Worm (Caenorhabditis elegans) whole organism, L4 larva: ENCODE data around the gene btb-5.

Source experiments
- F10B5.3 ChIP-seq: sonication (generic microtip); optimal IDR thresholded peaks from 2 replicates; lab custom pipeline; 2016; ENCODE audit warnings: mild to moderate bottlenecking, missing genetic modification characterization, missing compliant biosample characterization
- F44E2.7 ChIP-seq: fragments of 200-800 bp; sonication (Bioruptor generic); IDR thresholded peaks from 2 replicates; pipeline ENCODE4 v2.1.2; 2022; ENCODE audit warnings: missing genetic modification characterization, missing compliant biosample characterization
- F49E8.2 ChIP-seq: sonication (generic microtip); optimal IDR thresholded peaks from 2 replicates; lab custom pipeline; 2016; ENCODE audit warnings: missing compliant biosample characterization, mild to moderate bottlenecking, missing genetic modification characterization, borderline replicate concordance
- R02D3.7 ChIP-seq: fragments of 150-350 bp; sonication (generic microtip); optimal IDR thresholded peaks from 3 replicates; lab custom pipeline; 2014; ENCODE audit warnings: missing biosample characterization, missing genetic modification characterization
- T20F7.1 ChIP-seq: fragments of 200-800 bp; sonication (Bioruptor generic); optimal IDR thresholded peaks from 2 replicates; lab custom pipeline; 2018; ENCODE audit warnings: mild to moderate bottlenecking, missing genetic modification characterization, missing compliant biosample characterization
- Y5F2A.4 ChIP-seq: fragments of 200-800 bp; sonication (Bioruptor generic); optimal IDR thresholded peaks from 2 replicates; lab custom pipeline; 2018; ENCODE audit warnings: mild to moderate bottlenecking, missing genetic modification characterization, missing compliant biosample characterization
- Y75B8A.6 ChIP-seq: fragments of 200-800 bp; sonication (Bioruptor generic); IDR thresholded peaks from 2 replicates; pipeline ENCODE4 v1.3.6; 2022; ENCODE audit warnings: missing genetic modification reagents, missing genetic modification characterization, missing compliant biosample characterization
- aha-1 ChIP-seq: fragments of 150-350 bp; peaks from one replicate; lab custom pipeline; 2014; ENCODE audit warnings: missing biosample characterization, missing genetic modification characterization
- ama-1 ChIP-seq: fragments of 150-350 bp; optimal IDR thresholded peaks from 2 replicates; lab custom pipeline; 2014; ENCODE audit warnings: inconsistent platforms, mixed read lengths
- attf-4 ChIP-seq: sonication (generic microtip); optimal IDR thresholded peaks from 3 replicates; lab custom pipeline; 2017; ENCODE audit warnings: missing biosample characterization, missing genetic modification characterization
- ceh-20 ChIP-seq: fragments of 200-800 bp; sonication (Bioruptor generic); IDR thresholded peaks from 2 replicates; pipeline ENCODE4 v1.3.6; 2022; ENCODE audit warnings: missing genetic modification reagents, missing genetic modification characterization, missing compliant biosample characterization
- ceh-28 ChIP-seq: fragments of 150-350 bp; optimal IDR thresholded peaks from 2 replicates; lab custom pipeline; 2014; ENCODE audit warnings: missing biosample characterization, missing genetic modification reagents, missing genetic modification characterization
- ceh-32 ChIP-seq: sonication (generic microtip); optimal IDR thresholded peaks from 2 replicates; lab custom pipeline; 2016; ENCODE audit warnings: mild to moderate bottlenecking, missing genetic modification characterization, missing compliant biosample characterization; ENCODE audit not compliant: poor library complexity
- ceh-44 ChIP-seq: fragments of 200-800 bp; sonication (Bioruptor generic); IDR thresholded peaks from 2 replicates; pipeline ENCODE4 v1.3.6; 2022; ENCODE audit warnings: missing genetic modification reagents, missing genetic modification characterization, missing compliant biosample characterization
- ceh-82 ChIP-seq: sonication (generic microtip); optimal IDR thresholded peaks from 2 replicates; lab custom pipeline; 2017; ENCODE audit warnings: missing biosample characterization, missing genetic modification characterization
- cey-2 ChIP-seq: sonication (generic microtip); optimal IDR thresholded peaks from 3 replicates; lab custom pipeline; 2017; ENCODE audit warnings: missing genetic modification characterization, mild to moderate bottlenecking, missing compliant biosample characterization, antibody characterized with exemption, borderline replicate concordance; ENCODE audit not compliant: insufficient read depth
- ctbp-1 ChIP-seq: fragments of 200-800 bp; sonication (Bioruptor generic); IDR thresholded peaks from 2 replicates; pipeline ENCODE4 v1.3.6; 2022; ENCODE audit warnings: missing genetic modification reagents, missing genetic modification characterization, missing compliant biosample characterization
- egl-43 ChIP-seq: fragments of 200-800 bp; sonication (Bioruptor generic); IDR thresholded peaks from 2 replicates; pipeline ENCODE4 v1.3.6; 2022; ENCODE audit warnings: missing genetic modification reagents, missing genetic modification characterization, missing compliant biosample characterization
- fkh-10 ChIP-seq: fragments of 150-350 bp; optimal IDR thresholded peaks from 2 replicates; lab custom pipeline; 2014; ENCODE audit warnings: missing biosample characterization, missing genetic modification reagents, missing genetic modification characterization
- hif-1 ChIP-seq, 2 experiments: sonication (generic microtip); optimal IDR thresholded peaks; 2 replicates each; lab custom pipeline; 2016 to 2017; ENCODE audit warnings: missing compliant biosample characterization in 2 of 2, missing genetic modification characterization in 2 of 2, missing genetic modification reagents in 2 of 2, missing genotype in 2 of 2, mild to moderate bottlenecking in 1 of 2
- hlh-11 ChIP-seq: fragments of 200-800 bp; sonication (Bioruptor generic); optimal IDR thresholded peaks from 2 replicates; lab custom pipeline; 2018; ENCODE audit warnings: mild to moderate bottlenecking, missing genetic modification characterization, missing compliant biosample characterization
- hlh-30 ChIP-seq: sonication (generic microtip); optimal IDR thresholded peaks from 2 replicates; lab custom pipeline; 2017; ENCODE audit warnings: antibody characterized with exemption, mild to moderate bottlenecking, missing genetic modification characterization, missing compliant biosample characterization; ENCODE audit not compliant: insufficient read depth
- hmg-1.1 ChIP-seq: fragments of 200-800 bp; sonication (Bioruptor generic); IDR thresholded peaks from 2 replicates; pipeline ENCODE4 v1.3.6; 2022; ENCODE audit warnings: missing genetic modification reagents, missing genetic modification characterization, missing compliant biosample characterization
- jun-1 ChIP-seq: fragments of 150-350 bp; optimal IDR thresholded peaks from 2 replicates; lab custom pipeline; 2014; ENCODE audit warnings: missing biosample characterization, missing genetic modification reagents, missing genetic modification characterization
- lim-7 ChIP-seq: fragments of 200-800 bp; sonication (Bioruptor generic); IDR thresholded peaks from 2 replicates; pipeline ENCODE4 v1.3.6; 2022; ENCODE audit warnings: missing genetic modification characterization, missing compliant biosample characterization
- lin-15B ChIP-seq: fragments of 150-350 bp; sonication (generic microtip); optimal IDR thresholded peaks from 3 replicates; lab custom pipeline; 2014; ENCODE audit warnings: missing biosample characterization, missing genetic modification characterization
- lir-3 ChIP-seq: sonication (generic microtip); optimal IDR thresholded peaks from 2 replicates; lab custom pipeline; 2016; ENCODE audit warnings: mild to moderate bottlenecking, missing genetic modification characterization, missing compliant biosample characterization
- lsy-2 ChIP-seq, 2 experiments: fragments of 150-350 bp in 1 of 2; sonication (generic microtip) in 1 of 2; optimal IDR thresholded peaks; 2 replicates each; lab custom pipeline; 2014 to 2017; ENCODE audit warnings: missing biosample characterization in 2 of 2, missing genetic modification characterization in 2 of 2
- mdl-1 ChIP-seq, 2 experiments: fragments of 150-350 bp in 1 of 2; sonication (generic microtip) in 1 of 2; optimal IDR thresholded peaks; 2 replicates each; lab custom pipeline; 2014 to 2017; ENCODE audit warnings: missing biosample characterization in 2 of 2, missing genetic modification characterization in 2 of 2
- mdt-29 ChIP-seq: fragments of 200-800 bp; sonication (Bioruptor generic); IDR thresholded peaks from 2 replicates; pipeline ENCODE4 v1.3.6; 2022; ENCODE audit warnings: missing genetic modification reagents, missing genetic modification characterization, missing compliant biosample characterization
- mes-2 ChIP-seq: sonication (generic microtip); optimal IDR thresholded peaks from 2 replicates; lab custom pipeline; 2016; ENCODE audit warnings: missing genotype, mild to moderate bottlenecking, missing genetic modification characterization, missing compliant biosample characterization; ENCODE audit not compliant: poor library complexity, severe bottlenecking
- mxl-3 ChIP-seq: fragments of 200-800 bp; sonication (Bioruptor generic); optimal IDR thresholded peaks from 2 replicates; lab custom pipeline; 2018; ENCODE audit warnings: mild to moderate bottlenecking, missing genetic modification characterization, missing compliant biosample characterization
- nhr-102 ChIP-seq: sonication (generic microtip); optimal IDR thresholded peaks from 2 replicates; lab custom pipeline; 2016; ENCODE audit warnings: mild to moderate bottlenecking, missing genetic modification characterization, moderate library complexity, missing compliant biosample characterization
- nhr-11 ChIP-seq: fragments of 150-350 bp; optimal IDR thresholded peaks from 2 replicates; lab custom pipeline; 2014; ENCODE audit warnings: missing biosample characterization, missing genetic modification characterization
- nhr-25 ChIP-seq: sonication (generic microtip); optimal IDR thresholded peaks from 2 replicates; lab custom pipeline; 2017; ENCODE audit warnings: missing genetic modification characterization, mild to moderate bottlenecking, missing compliant biosample characterization, antibody characterized with exemption, moderate library complexity, borderline replicate concordance; ENCODE audit not compliant: insufficient read depth
- nhr-28 ChIP-seq: fragments of 150-350 bp; optimal IDR thresholded peaks from 2 replicates; lab custom pipeline; 2014; ENCODE audit warnings: missing biosample characterization, missing genetic modification characterization
- nhr-41 ChIP-seq: fragments of 200-800 bp; sonication (Bioruptor generic); IDR thresholded peaks from 2 replicates; pipeline ENCODE4 v1.3.6; 2022; ENCODE audit warnings: missing genetic modification reagents, missing genetic modification characterization, missing compliant biosample characterization
- nhr-42 ChIP-seq: fragments of 200-800 bp; sonication (Bioruptor generic); IDR thresholded peaks from 2 replicates; pipeline ENCODE4 v1.3.6; 2022; ENCODE audit warnings: missing genetic modification characterization, missing compliant biosample characterization
- pha-4 ChIP-seq, 2 experiments: fragments of 150-350 bp in 1 of 2; fragments of 200-800 bp in 1 of 2; sonication (Bioruptor generic) in 1 of 2; IDR thresholded peaks in 1 of 2; optimal IDR thresholded peaks in 1 of 2; 2 replicates each; pipeline versions ENCODE4 v1.3.6 to Lab custom; 2014 to 2022; ENCODE audit warnings: missing genetic modification characterization in 2 of 2, missing genetic modification reagents in 2 of 2, missing biosample characterization in 1 of 2, missing compliant biosample characterization in 1 of 2
- rbr-2 ChIP-seq: sonication (generic microtip); optimal IDR thresholded peaks from 2 replicates; lab custom pipeline; 2016; ENCODE audit warnings: missing genotype, missing genetic modification characterization, missing compliant biosample characterization
- saeg-2 ChIP-seq: fragments of 200-800 bp; sonication (Bioruptor generic); IDR thresholded peaks from 2 replicates; pipeline ENCODE4 v1.3.6; 2022; ENCODE audit warnings: missing genetic modification reagents, missing genetic modification characterization, missing compliant biosample characterization
- set-16 ChIP-seq: fragments of 200-800 bp; sonication (Bioruptor generic); IDR thresholded peaks from 2 replicates; pipeline ENCODE4 v1.3.6; 2022; ENCODE audit warnings: missing genetic modification reagents, missing genetic modification characterization, missing compliant biosample characterization
- skn-1 ChIP-seq: fragments of 150-350 bp; optimal IDR thresholded peaks from 2 replicates; lab custom pipeline; 2014; ENCODE audit warnings: missing biosample characterization, missing genetic modification characterization
- snpc-4 ChIP-seq: fragments of 150-350 bp; optimal IDR thresholded peaks from 2 replicates; lab custom pipeline; 2014; ENCODE audit warnings: missing biosample characterization, missing genetic modification characterization
- spr-1 ChIP-seq: sonication (generic microtip); optimal IDR thresholded peaks from 2 replicates; lab custom pipeline; 2016; ENCODE audit warnings: mild to moderate bottlenecking, missing genetic modification characterization, missing compliant biosample characterization
- spr-3 ChIP-seq: fragments of 200-800 bp; sonication (Bioruptor generic); optimal IDR thresholded peaks from 2 replicates; lab custom pipeline; 2018; ENCODE audit warnings: mild to moderate bottlenecking, missing genetic modification characterization, missing compliant biosample characterization
- vab-7 ChIP-seq: fragments of 200-800 bp; sonication (Bioruptor generic); IDR thresholded peaks from 2 replicates; pipeline ENCODE4 v1.3.6; 2022; ENCODE audit warnings: missing genetic modification reagents, missing genetic modification characterization, missing compliant biosample characterization
- zag-1 ChIP-seq: fragments of 150-350 bp; optimal IDR thresholded peaks from 2 replicates; lab custom pipeline; 2014; ENCODE audit warnings: missing biosample characterization, missing genetic modification characterization
- zfp-3 ChIP-seq: fragments of 200-800 bp; sonication (Bioruptor generic); conservative IDR thresholded peaks from 2 replicates; pipeline ENCODE4 v1.3.6; 2022; ENCODE audit warnings: missing genetic modification reagents, missing genetic modification characterization, missing compliant biosample characterization
- ztf-11 ChIP-seq: fragments of 150-350 bp; optimal IDR thresholded peaks from 2 replicates; lab custom pipeline; 2014; ENCODE audit warnings: missing biosample characterization, missing genetic modification characterization

btb-5 gene

ce11 chrIII:67025-67424, 6.1 kb upstream of the btb-5 start:
- no peak for TF ChIP-seq spr-1 (tag; lab: Kevin White, UChicago)
- TF ChIP-seq T20F7.1, result no peak
- peak; percentile 32 for TF ChIP-seq mxl-3 (GFP tag; lab: Kevin White, UChicago)
- peak; percentile 35 for TF ChIP-seq hlh-30 (tag; lab: Kevin White, UChicago)
- TF ChIP-seq fkh-10 (GFP tag; lab: Kevin White, UChicago), result no peak
- TF ChIP-seq nhr-28 (tag; lab: Kevin White, UChicago), result peak; percentile 23
- TF ChIP-seq saeg-2 (GFP tag; lab: Robert Waterston, UW), result no peak
- TF ChIP-seq attf-4, result no peak
- no peak for TF ChIP-seq F10B5.3 (tag; lab: Kevin White, UChicago)
- no peak for TF ChIP-seq lir-3 (tag; lab: Kevin White, UChicago)
- no peak for TF ChIP-seq nhr-42 (GFP tag; lab: Robert Waterston, UW)
- TF ChIP-seq ceh-28 (tag; lab: Kevin White, UChicago), result no peak
- peak; percentile 95 to 100 for TF ChIP-seq hif-1 (tag; optimal IDR thresholded peaks at IDR 0.05; lab: Kevin White, UChicago)
- TF ChIP-seq lim-7 (GFP tag; lab: Robert Waterston, UW), result no peak
- TF ChIP-seq nhr-41, result no peak
- TF ChIP-seq hmg-1.1, result peak; percentile 73
- no peak for TF ChIP-seq mdt-29 (GFP tag; lab: Robert Waterston, UW)
- no peak for TF ChIP-seq Y75B8A.6 (GFP tag; lab: Robert Waterston, UW)
- TF ChIP-seq mes-2 (tag; lab: Kevin White, UChicago), result peak; percentile 8
- TF ChIP-seq ztf-11 (tag; lab: Kevin White, UChicago), result no peak
- no peak for TF ChIP-seq ceh-32 (tag; lab: Kevin White, UChicago)
- TF ChIP-seq ceh-82 (tag; lab: Kevin White, UChicago), result no peak
- no peak for TF ChIP-seq lin-15B (tag; lab: Kevin White, UChicago)
- TF ChIP-seq zag-1 (tag; lab: Kevin White, UChicago), result no peak
- TF ChIP-seq ceh-44 (GFP tag; lab: Robert Waterston, UW), result no peak
- TF ChIP-seq pha-4 (GFP tag; IDR thresholded peaks at IDR 0.05; lab: Robert Waterston, UW), result no peak
- TF ChIP-seq pha-4 (tag; optimal IDR thresholded peaks at IDR 0.05; lab: Kevin White, UChicago), result no peak
- no peak for TF ChIP-seq spr-3 (GFP tag; lab: Kevin White, UChicago)
- no peak for TF ChIP-seq jun-1
- peak; percentile 46; the same call in 1 of the 2 replicates for TF ChIP-seq ceh-20 (GFP tag; lab: Robert Waterston, UW)
- no peak for TF ChIP-seq nhr-102
- no peak for TF ChIP-seq snpc-4
- TF ChIP-seq ctbp-1, result peak; percentile 48; the same call in 1 of the 2 replicates
- TF ChIP-seq ama-1 (lab: Kevin White, UChicago), result peak; percentile 83
- TF ChIP-seq lsy-2 (tag; optimal IDR thresholded peaks at IDR 0.05; lab: Kevin White, UChicago), result peak in 1 of 2 experiments; percentile 56
- no peak for TF ChIP-seq nhr-25 (tag; lab: Kevin White, UChicago)
- peak; percentile 100 for TF ChIP-seq aha-1 (tag; lab: Kevin White, UChicago)
- TF ChIP-seq egl-43 (GFP tag; lab: Robert Waterston, UW), result 0 out of 2 replicates have a peak, but pooled peaks have one; percentile 3
- TF ChIP-seq cey-2, result no peak
- no peak for TF ChIP-seq vab-7 (GFP tag; lab: Robert Waterston, UW)
- no peak for TF ChIP-seq zfp-3 (GFP tag; lab: Robert Waterston, UW)
- TF ChIP-seq F49E8.2, result no peak
- TF ChIP-seq hlh-11 (tag; lab: Kevin White, UChicago), result peak; percentile 48
- peak; percentile 24 for TF ChIP-seq rbr-2 (tag; lab: Kevin White, UChicago)
- peak in 1 of 2 experiments; percentile 59 for TF ChIP-seq mdl-1 (tag; optimal IDR thresholded peaks at IDR 0.05; lab: Kevin White, UChicago)
- no peak for TF ChIP-seq Y5F2A.4 (GFP tag; lab: Kevin White, UChicago)
- TF ChIP-seq nhr-11 (tag; lab: Kevin White, UChicago), result no peak
- TF ChIP-seq R02D3.7, result no peak
- TF ChIP-seq set-16 (GFP tag; lab: Robert Waterston, UW), result peak; percentile 54; the same call in 1 of the 2 replicates
- TF ChIP-seq F44E2.7 (GFP tag; lab: Robert Waterston, UW), result no peak
- TF ChIP-seq skn-1, result no peak
